Worm (Caenorhabditis elegans) whole organism, late embryonic: Measurements from ENCODE around the gene F07C3.2.

Source experiments
- pha-4 ChIP-seq: fragments of 150-350 bp; optimal IDR thresholded peaks from 2 replicates; lab custom pipeline; 2018; ENCODE audit warnings: missing biosample characterization, missing genetic modification reagents, missing genetic modification characterization
- pqm-1 ChIP-seq: sonication (generic microtip); optimal IDR thresholded peaks from 2 replicates; lab custom pipeline; 2016; ENCODE audit warnings: missing genetic modification characterization, missing compliant biosample characterization
- rnt-1 ChIP-seq: sonication (generic microtip); optimal IDR thresholded peaks from 2 replicates; lab custom pipeline; 2016; ENCODE audit warnings: missing genetic modification characterization, missing compliant biosample characterization
- unc-55 ChIP-seq: sonication (generic microtip); optimal IDR thresholded peaks from 2 replicates; lab custom pipeline; 2017; ENCODE audit warnings: missing biosample characterization, missing genetic modification reagents, missing genetic modification characterization

DNA sequence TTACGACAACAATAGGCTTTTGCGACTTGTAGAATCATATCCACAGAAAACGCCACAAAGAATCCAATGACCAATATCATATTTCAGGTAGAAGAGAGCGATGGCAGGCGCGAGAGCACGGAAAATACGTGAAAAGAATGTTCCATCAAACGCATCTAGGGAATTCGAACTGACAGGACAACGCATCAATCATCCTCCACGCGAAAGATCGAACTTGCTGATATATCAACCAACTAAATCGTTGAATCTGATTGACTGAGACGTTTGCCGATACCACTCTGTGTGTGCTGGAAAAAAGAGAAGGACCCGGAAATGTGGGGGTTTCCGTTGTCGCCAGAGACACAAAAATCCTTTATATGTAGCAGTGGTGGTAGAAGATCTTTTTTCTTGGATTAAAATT is 7.7 kb upstream of the F07C3.2 start:
- no peak for TF ChIP-seq pqm-1 (tag; lab: Kevin White, UChicago)
- no peak for TF ChIP-seq pha-4 (tag; lab: Kevin White, UChicago)
- no peak for TF ChIP-seq rnt-1
- TF ChIP-seq unc-55 (GFP tag; lab: Kevin White, UChicago): peak; percentile 39
